Fruit fly (Drosophila melanogaster): ENCODE data around the gene Mettl14.

Gene Mettl14

dm6 chr2L:8311091-8311490, 2.9 kb downstream of the Mettl14 start, which contains the start of the genes CG7810 and CG7806 (continued):
- no peak for TF ChIP-seq abd-A (tag; optimal IDR thresholded peaks at IDR 0.05)

- TF ChIP-seq salm (tag; optimal IDR thresholded peaks at IDR 0.05) (no peak), CG7963 (GFP tag; IDR thresholded peaks at IDR 0.05; ENCODE audit: partially characterized antibody) (0 out of 3 replicates have a peak, but pooled peaks have one; percentile 17), fru (optimal IDR thresholded peaks at IDR 0.05) (no peak), Hr3 (GFP tag; optimal IDR thresholded peaks at IDR 0.05) (no peak), gcm (GFP tag; optimal IDR thresholded peaks at IDR 0.05) (peak; percentile 79), CG6272 (GFP tag; IDR thresholded peaks at IDR 0.05) (0 out of 2 replicates have a peak, but pooled peaks have one; percentile 7), CG12071 (GFP tag; optimal IDR thresholded peaks at IDR 0.05) (no peak), CG12104 (GFP tag; optimal IDR thresholded peaks at IDR 0.05) (no peak), lov (optimal IDR thresholded peaks at IDR 0.05) (no peak), lov (GFP tag; IDR thresholded peaks at IDR 0.05) (0 out of 3 replicates have a peak, but pooled peaks have one; percentile 21)
Observed at dm6 chr2L:8311741-8312140, 3.5 kb downstream of the Mettl14 start.

DNA sequence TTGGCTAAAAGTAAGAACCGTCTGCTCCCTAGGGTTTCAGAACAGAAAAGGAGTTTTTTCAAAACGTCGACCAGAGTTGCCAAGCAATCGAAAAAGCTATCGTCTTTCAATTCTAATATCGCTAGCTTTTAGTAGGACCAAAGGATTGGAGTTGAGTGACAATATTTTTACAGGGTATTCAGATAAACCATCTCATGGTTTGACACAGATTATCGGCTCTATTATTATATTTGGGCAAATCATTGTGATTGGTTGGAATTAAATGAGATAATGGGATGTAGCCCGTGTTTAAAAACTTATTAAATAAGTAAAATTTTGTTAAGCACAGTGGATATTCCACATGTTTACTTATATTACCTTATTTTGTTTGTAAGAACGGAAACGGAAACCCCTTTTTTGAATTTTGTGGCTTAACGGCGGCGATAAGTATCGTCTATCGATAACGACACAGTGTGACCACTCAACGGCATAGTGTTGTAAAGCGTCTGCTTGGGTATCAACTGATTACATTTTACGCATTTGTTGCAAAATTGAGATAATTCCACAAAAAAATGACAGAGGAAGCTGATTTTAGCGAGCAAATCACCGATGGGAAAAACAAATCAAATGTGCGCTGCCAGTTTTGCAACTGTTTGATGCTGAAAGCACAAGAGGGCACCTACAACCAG, 11.8 kb downstream of the Mettl14 start, which contains the start of the genes mtsh and strat:
mtsh (minus strand) TSS at position 51 of the 668 bp plus-strand sequence.
strat (plus strand) TSS at position 471 of the 668 bp plus-strand sequence.
- TF ChIP-seq CG1647 (GFP tag; optimal IDR thresholded peaks at IDR 0.05) (peak; percentile 18), run (tag; optimal IDR thresholded peaks at IDR 0.05) (no peak), CG17186 (GFP tag; optimal IDR thresholded peaks at IDR 0.05) (peak; percentile 40), CG13287 (GFP tag; IDR thresholded peaks at IDR 0.05; ENCODE audit: partially characterized antibody) (peak; percentile 71), CG16779 (GFP tag; IDR thresholded peaks at IDR 0.05) (no peak), peb (GFP tag; IDR thresholded peaks at IDR 0.05) (peak; percentile 31; the same call in 1 of the 2 replicates), CG16863 (GFP tag; optimal IDR thresholded peaks at IDR 0.05) (peak; percentile 13), seq (GFP tag; IDR thresholded peaks at IDR 0.05) (no peak), CG12236 (GFP tag; optimal IDR thresholded peaks at IDR 0.05) (peak; percentile 34), CG10147 (GFP tag; optimal IDR thresholded peaks at IDR 0.05) (no peak), HLH3B (GFP tag; IDR thresholded peaks at IDR 0.05) (peak; percentile 41; the same call in 1 of the 2 replicates), CG11085 (GFP tag; IDR thresholded peaks at IDR 0.05) (peak; percentile 21; the same call in 1 of the 2 replicates), ftz-f1 (GFP tag; optimal IDR thresholded peaks at IDR 0.05) (no peak), CG7987 (GFP tag; optimal IDR thresholded peaks at IDR 0.05) (peak; percentile 84), CG2712 (tag; optimal IDR thresholded peaks at IDR 0.05) (peak; percentile 70), hbn (GFP tag; IDR thresholded peaks at IDR 0.05; ENCODE audit: partially characterized antibody) (no peak), CG4730 (GFP tag; IDR thresholded peaks at IDR 0.05) (no peak), CG12769 (tag; optimal IDR thresholded peaks at IDR 0.05) (no peak), Blimp-1 (GFP tag; optimal IDR thresholded peaks at IDR 0.05) (peak; percentile 30), esg (GFP tag; conservative IDR thresholded peaks at IDR 0.05) (no peak), CG31388 (GFP tag; optimal IDR thresholded peaks at IDR 0.05) (no peak), CG10543 (GFP tag; optimal IDR thresholded peaks at IDR 0.05) (peak; percentile 2), Hey (tag; optimal IDR thresholded peaks at IDR 0.05) (no peak), wor (GFP tag; IDR thresholded peaks at IDR 0.05) (no peak), Atf-2 (GFP tag; optimal IDR thresholded peaks at IDR 0.05) (peak; percentile 52), wdn (GFP tag; IDR thresholded peaks at IDR 0.05) (no peak), Rfx (GFP tag; IDR thresholded peaks at IDR 0.05) (peak; percentile 76), Mad (GFP tag; optimal IDR thresholded peaks at IDR 0.05) (peak; percentile 45), CG10959 (GFP tag; IDR thresholded peaks at IDR 0.05) (no peak), C15 (GFP tag; IDR thresholded peaks at IDR 0.05) (no peak), CG9876 (GFP tag; optimal IDR thresholded peaks at IDR 0.05) (peak; percentile 6), ara (GFP tag; IDR thresholded peaks at IDR 0.05) (0 out of 2 replicates have a peak, but pooled peaks have one; percentile 42), p53 (GFP tag; optimal IDR thresholded peaks at IDR 0.05) (peak; percentile 51), CG7839 (tag; optimal IDR thresholded peaks at IDR 0.05) (no peak), Lpt (GFP tag; optimal IDR thresholded peaks at IDR 0.05) (no peak), pros (GFP tag; optimal IDR thresholded peaks at IDR 0.05) (no peak), dmrt11E (tag; optimal IDR thresholded peaks at IDR 0.05) (peak; percentile 19)
